Worm (Caenorhabditis elegans): ENCODE data around the gene srj-1.

srj-1 gene

DNA sequence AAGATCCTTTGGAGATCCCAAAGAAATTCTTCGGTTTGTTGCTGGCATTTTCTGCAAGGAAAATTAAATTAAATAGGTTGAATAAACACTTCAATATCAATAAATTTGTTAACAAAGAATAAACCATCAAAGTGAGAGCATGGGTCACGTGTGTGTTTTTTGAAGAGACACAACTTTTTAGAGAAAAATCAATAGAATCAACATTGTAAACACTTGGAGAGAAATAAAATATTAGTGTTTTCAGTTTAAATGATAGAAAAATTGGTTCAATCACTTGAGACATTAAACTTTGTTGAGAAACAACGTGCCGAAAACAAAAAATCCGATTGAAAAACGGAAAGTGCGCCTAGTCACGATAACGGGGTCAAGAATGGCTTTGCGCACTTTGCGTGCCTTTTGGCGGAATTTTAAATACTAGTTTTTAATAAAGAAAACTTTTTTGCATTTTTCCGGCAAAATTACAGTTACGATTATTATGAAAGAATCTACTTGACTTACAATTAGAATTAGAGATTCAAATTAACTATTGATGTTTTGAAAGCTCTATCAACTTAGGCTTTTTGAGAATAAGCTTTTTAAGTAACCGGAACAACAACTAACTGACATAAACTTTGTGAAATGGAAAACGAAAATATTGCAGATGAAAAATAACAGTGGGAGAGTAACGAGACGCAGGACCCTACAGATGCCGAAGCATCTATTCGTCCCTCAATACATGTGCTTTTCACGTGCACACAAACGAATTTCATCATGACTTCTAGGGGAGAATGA, 3.6 kb downstream of the srj-1 start, which contains the start of gene ZK829.7 (continued):
- TF ChIP-seq aly-2 (tag; optimal IDR thresholded peaks at IDR 0.05), result no peak
- TF ChIP-seq unc-62 (GFP tag; optimal IDR thresholded peaks at IDR 0.05), result no peak
- no peak for TF ChIP-seq mdl-1 (tag; optimal IDR thresholded peaks at IDR 0.05)
- peak; percentile 60 for TF ChIP-seq hmg-11 (tag; optimal IDR thresholded peaks at IDR 0.05)
- peak; percentile 16 for TF ChIP-seq nhr-25 (tag; optimal IDR thresholded peaks at IDR 0.05)
- peak; percentile 98 for TF ChIP-seq mml-1 (tag; optimal IDR thresholded peaks at IDR 0.05)
- no peak for TF ChIP-seq daf-12 (tag; optimal IDR thresholded peaks at IDR 0.05)
- TF ChIP-seq fos-1 (tag; optimal IDR thresholded peaks at IDR 0.05), result no peak
- peak; percentile 46 for TF ChIP-seq jun-1 (tag; optimal IDR thresholded peaks at IDR 0.05)
- TF ChIP-seq nhr-28 (tag; optimal IDR thresholded peaks at IDR 0.05), result no peak
- TF ChIP-seq snpc-4 (tag; optimal IDR thresholded peaks at IDR 0.05), result peak; percentile 29
- no peak for TF ChIP-seq nhr-11 (tag; optimal IDR thresholded peaks at IDR 0.05)
- no peak for TF ChIP-seq fkh-2 (tag; optimal IDR thresholded peaks at IDR 0.05)
- no peak for TF ChIP-seq nhr-12 (tag; optimal IDR thresholded peaks at IDR 0.05)
- TF ChIP-seq elt-1 (tag; optimal IDR thresholded peaks at IDR 0.05), result no peak
- TF ChIP-seq sea-2 (GFP tag; optimal IDR thresholded peaks at IDR 0.05), result no peak
- no peak for TF ChIP-seq fkh-10 (GFP tag; optimal IDR thresholded peaks at IDR 0.05)
- no peak for TF ChIP-seq unc-39 (tag; optimal IDR thresholded peaks at IDR 0.05)

DNA sequence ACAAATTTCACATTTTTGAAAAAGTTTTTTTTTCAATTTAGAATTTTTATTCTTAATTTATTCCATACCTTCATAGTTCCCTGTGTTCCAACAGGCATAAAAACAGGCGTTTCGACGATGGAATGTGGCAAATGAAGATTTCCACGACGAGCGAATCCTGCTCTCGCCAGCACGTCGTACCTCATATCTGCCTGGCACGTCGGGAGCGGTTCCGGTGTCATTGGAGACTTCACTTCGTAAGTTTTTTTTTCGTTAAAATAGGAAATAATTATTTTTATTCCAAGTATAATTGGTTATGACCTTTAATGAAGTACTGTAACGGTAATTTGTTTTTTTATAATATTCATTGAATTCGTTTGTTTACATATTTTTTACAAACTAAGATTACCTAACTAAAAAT, 5.7 kb downstream of the srj-1 start, which contains the start of gene tgt-1:
Gene tgt-1 (minus strand): TSS at position 232 of the 400 bp plus-strand sequence.
- TF ChIP-seq aly-2 (tag; optimal IDR thresholded peaks at IDR 0.05) (no peak), nhr-23 (tag; optimal IDR thresholded peaks at IDR 0.05) (no peak), elt-2 (tag; optimal IDR thresholded peaks at IDR 0.05) (no peak), egl-27 (tag; optimal IDR thresholded peaks at IDR 0.05) (no peak), fos-1 (tag; optimal IDR thresholded peaks at IDR 0.05) (no peak), zag-1 (tag; optimal IDR thresholded peaks at IDR 0.05) (no peak)

DNA sequence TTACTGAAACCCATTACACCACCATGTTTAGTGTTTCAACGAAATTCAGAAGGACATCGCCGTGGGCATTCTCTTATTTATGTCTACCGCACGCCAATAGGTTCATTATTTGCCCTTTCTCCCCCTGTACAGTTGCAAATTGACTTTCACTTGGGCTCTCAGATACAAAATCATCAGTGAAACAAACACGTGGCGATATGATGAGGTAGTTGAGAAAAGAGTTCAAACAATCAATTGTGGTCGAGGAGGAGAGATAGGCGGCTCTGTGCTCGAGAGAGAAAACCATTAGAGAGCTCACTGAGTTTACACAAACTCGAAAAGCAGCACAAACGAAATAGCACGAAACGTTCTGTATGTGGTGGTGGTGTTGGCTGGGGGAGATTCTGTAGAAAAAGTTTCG, 8.2 kb downstream of the srj-1 start:
- peak; percentile 15 for TF ChIP-seq nfya-1 (tag; optimal IDR thresholded peaks at IDR 0.05; ENCODE audit: insufficient read depth)
- TF ChIP-seq pha-4 (tag; optimal IDR thresholded peaks at IDR 0.05), result peak; percentile 79
- TF ChIP-seq ceh-16 (tag; optimal IDR thresholded peaks at IDR 0.05), result no peak
- no peak for TF ChIP-seq pqm-1 (tag; optimal IDR thresholded peaks at IDR 0.05)
- no peak for TF ChIP-seq ztf-4 (tag; optimal IDR thresholded peaks at IDR 0.05)
- no peak for TF ChIP-seq ceh-28 (tag; optimal IDR thresholded peaks at IDR 0.05)
- TF ChIP-seq lin-39 (tag; optimal IDR thresholded peaks at IDR 0.05), result peak; percentile 19
- TF ChIP-seq ama-1 (optimal IDR thresholded peaks at IDR 0.05), result no peak
- no peak for TF ChIP-seq fkh-10 (GFP tag; optimal IDR thresholded peaks at IDR 0.05)
- no peak for TF ChIP-seq egl-5 (tag; optimal IDR thresholded peaks at IDR 0.05)
- no peak for TF ChIP-seq eor-1 (tag; optimal IDR thresholded peaks at IDR 0.05)

DNA sequence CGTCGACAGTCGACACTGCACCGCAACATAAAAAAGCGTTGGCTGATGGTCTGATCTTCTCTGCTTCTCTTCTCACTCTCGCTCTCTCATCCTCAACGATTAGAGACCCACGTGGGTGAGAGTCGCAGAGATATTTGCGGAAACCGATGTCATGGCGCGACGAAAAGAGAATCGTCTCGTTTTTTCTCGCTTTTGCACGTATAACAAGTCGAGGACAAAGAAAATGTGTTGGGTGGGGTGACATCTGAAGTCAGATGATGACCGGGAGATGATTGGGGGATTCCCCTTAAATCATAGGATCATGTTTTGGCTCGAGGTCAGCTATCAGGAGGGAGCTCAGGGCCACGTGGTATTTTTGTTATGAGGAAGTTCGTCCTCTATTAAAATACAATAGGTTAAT, 8.8 kb downstream of the srj-1 start:
- TF ChIP-seq pha-4 (tag; optimal IDR thresholded peaks at IDR 0.05) (peak; percentile 91), pqm-1 (tag; optimal IDR thresholded peaks at IDR 0.05) (peak; percentile 62), nhr-11 (tag; optimal IDR thresholded peaks at IDR 0.05) (no peak), lsy-12 (tag; optimal IDR thresholded peaks at IDR 0.05) (peak; percentile 81), nfya-1 (tag; optimal IDR thresholded peaks at IDR 0.05; ENCODE audit: insufficient read depth) (peak; percentile 78), jun-1 (tag; optimal IDR thresholded peaks at IDR 0.05) (peak; percentile 88), skn-1 (tag; optimal IDR thresholded peaks at IDR 0.05) (no peak), tbx-2 (tag; optimal IDR thresholded peaks at IDR 0.05) (peak; percentile 57), fkh-10 (GFP tag; optimal IDR thresholded peaks at IDR 0.05) (no peak), nhr-25 (tag; optimal IDR thresholded peaks at IDR 0.05) (peak; percentile 99), ZK546.5 (tag; optimal IDR thresholded peaks at IDR 0.05) (no peak), ceh-28 (tag; optimal IDR thresholded peaks at IDR 0.05) (peak; percentile 49), nhr-67 (tag; optimal IDR thresholded peaks at IDR 0.05) (no peak), hmg-11 (tag; optimal IDR thresholded peaks at IDR 0.05) (no peak), unc-39 (tag; optimal IDR thresholded peaks at IDR 0.05) (no peak), lin-15B (tag; optimal IDR thresholded peaks at IDR 0.05) (peak; percentile 37), ceh-16 (tag; optimal IDR thresholded peaks at IDR 0.05) (no peak), elt-3 (tag; optimal IDR thresholded peaks at IDR 0.05) (peak in 2 of 3 experiments; percentile 73 to 93), ceh-9 (tag; optimal IDR thresholded peaks at IDR 0.05) (no peak), nhr-12 (tag; optimal IDR thresholded peaks at IDR 0.05) (no peak), elt-2 (tag; optimal IDR thresholded peaks at IDR 0.05) (peak; percentile 89), egl-27 (tag; optimal IDR thresholded peaks at IDR 0.05) (peak; percentile 68), snpc-4 (tag; optimal IDR thresholded peaks at IDR 0.05) (peak; percentile 39), mdl-1 (tag; optimal IDR thresholded peaks at IDR 0.05) (peak; percentile 99), ama-1 (optimal IDR thresholded peaks at IDR 0.05) (no peak), fkh-2 (tag; optimal IDR thresholded peaks at IDR 0.05) (no peak), nhr-43 (tag; optimal IDR thresholded peaks at IDR 0.05; ENCODE audit: poor library complexity, severe bottlenecking) (peak; percentile 98), R02D3.7 (tag; optimal IDR thresholded peaks at IDR 0.05) (peak; percentile 27), nhr-237 (tag; optimal IDR thresholded peaks at IDR 0.05) (no peak), nhr-76 (tag; optimal IDR thresholded peaks at IDR 0.05) (no peak), aly-2 (tag; optimal IDR thresholded peaks at IDR 0.05) (no peak), daf-12 (tag; optimal IDR thresholded peaks at IDR 0.05) (no peak), nhr-28 (tag; optimal IDR thresholded peaks at IDR 0.05) (peak; percentile 57), eor-1 (tag; optimal IDR thresholded peaks at IDR 0.05) (no peak)
